Worm (Caenorhabditis elegans) whole organism, L2 larva: Measurements from ENCODE around the gene wah-1.

Experiments
- R02D3.7 ChIP-seq: fragments of 150-350 bp; optimal IDR thresholded peaks from 2 replicates; lab custom pipeline; 2014; ENCODE audit warnings: missing biosample characterization, missing genetic modification characterization
- ZK546.5 ChIP-seq: sonication (generic microtip); optimal IDR thresholded peaks from 2 replicates; lab custom pipeline; 2017; ENCODE audit warnings: missing biosample characterization, missing genetic modification characterization
- alr-1 ChIP-seq: fragments of 150-350 bp; optimal IDR thresholded peaks from 2 replicates; lab custom pipeline; 2014; ENCODE audit warnings: missing biosample characterization, missing genetic modification characterization
- aly-2 ChIP-seq: fragments of 150-350 bp; optimal IDR thresholded peaks from 2 replicates; lab custom pipeline; 2014; ENCODE audit warnings: missing biosample characterization, missing genetic modification characterization
- blmp-1 ChIP-seq: sonication (generic microtip); optimal IDR thresholded peaks from 2 replicates; lab custom pipeline; 2017; ENCODE audit warnings: missing genetic modification characterization, mild to moderate bottlenecking, missing compliant biosample characterization, antibody characterized with exemption, moderate library complexity; ENCODE audit not compliant: insufficient read depth
- ceh-82 ChIP-seq: fragments of 150-350 bp; optimal IDR thresholded peaks from 2 replicates; lab custom pipeline; 2014; ENCODE audit warnings: missing biosample characterization, missing genetic modification characterization
- dmd-4 ChIP-seq: sonication (generic microtip); optimal IDR thresholded peaks from 2 replicates; lab custom pipeline; 2017; ENCODE audit warnings: missing biosample characterization, missing genetic modification characterization
- egl-27 ChIP-seq: sonication (generic microtip); optimal IDR thresholded peaks from 3 replicates; lab custom pipeline; 2017; ENCODE audit warnings: missing biosample characterization, missing genetic modification reagents, missing genetic modification characterization
- elt-3 ChIP-seq: sonication (generic microtip); optimal IDR thresholded peaks from 2 replicates; lab custom pipeline; 2017; ENCODE audit warnings: missing biosample characterization, missing genetic modification characterization
- fos-1 ChIP-seq: fragments of 150-350 bp; optimal IDR thresholded peaks from 2 replicates; lab custom pipeline; 2014; ENCODE audit warnings: missing biosample characterization, missing genetic modification characterization
- gmeb-1 ChIP-seq: fragments of 150-350 bp; optimal IDR thresholded peaks from 2 replicates; lab custom pipeline; 2014; ENCODE audit warnings: missing biosample characterization, missing genetic modification characterization
- lin-11 ChIP-seq: fragments of 150-350 bp; sonication (generic microtip); optimal IDR thresholded peaks from 2 replicates; lab custom pipeline; 2014; ENCODE audit warnings: missing biosample characterization, missing genetic modification characterization, inconsistent platforms, mixed read lengths
- lin-39 ChIP-seq: fragments of 150-350 bp; optimal IDR thresholded peaks from 2 replicates; lab custom pipeline; 2014; ENCODE audit warnings: missing biosample characterization, missing genetic modification reagents, missing genetic modification characterization
- lsy-2 ChIP-seq, 2 experiments: fragments of 150-350 bp in 1 of 2; sonication (generic microtip) in 1 of 2; optimal IDR thresholded peaks; 2 replicates each; lab custom pipeline; 2014 to 2017; ENCODE audit warnings: missing biosample characterization in 2 of 2, missing genetic modification characterization in 2 of 2
- mab-5 ChIP-seq: fragments of 150-350 bp; optimal IDR thresholded peaks from 2 replicates; lab custom pipeline; 2014; ENCODE audit warnings: missing biosample characterization, missing genetic modification characterization
- nhr-10 ChIP-seq: sonication (generic microtip); optimal IDR thresholded peaks from 2 replicates; lab custom pipeline; 2017; ENCODE audit warnings: missing biosample characterization, missing genetic modification characterization
- nhr-11 ChIP-seq: fragments of 150-350 bp; optimal IDR thresholded peaks from 2 replicates; lab custom pipeline; 2014; ENCODE audit warnings: missing biosample characterization, missing genetic modification characterization
- nhr-12 ChIP-seq: fragments of 150-350 bp; optimal IDR thresholded peaks from 2 replicates; lab custom pipeline; 2014; ENCODE audit warnings: missing biosample characterization, missing genetic modification characterization
- nhr-21 ChIP-seq: fragments of 150-350 bp; optimal IDR thresholded peaks from 2 replicates; lab custom pipeline; 2014; ENCODE audit warnings: missing biosample characterization, missing genetic modification characterization
- nhr-23 ChIP-seq: fragments of 150-350 bp; optimal IDR thresholded peaks from 2 replicates; lab custom pipeline; 2014; ENCODE audit warnings: missing biosample characterization, missing genetic modification reagents, missing genetic modification characterization
- nhr-237 ChIP-seq: fragments of 150-350 bp; optimal IDR thresholded peaks from 2 replicates; lab custom pipeline; 2014; ENCODE audit warnings: missing biosample characterization, missing genetic modification characterization
- nhr-25 ChIP-seq: fragments of 150-350 bp; sonication (generic microtip); optimal IDR thresholded peaks from 3 replicates; lab custom pipeline; 2014; ENCODE audit warnings: missing biosample characterization, missing genetic modification characterization
- peb-1 ChIP-seq: fragments of 150-350 bp; optimal IDR thresholded peaks from 2 replicates; lab custom pipeline; 2014; ENCODE audit warnings: missing biosample characterization, missing genetic modification characterization
- sem-4 ChIP-seq: fragments of 150-350 bp; optimal IDR thresholded peaks from 2 replicates; lab custom pipeline; 2014; ENCODE audit warnings: missing biosample characterization, missing genetic modification reagents, missing genetic modification characterization
- sma-9 ChIP-seq, 2 experiments: fragments of 150-350 bp in 1 of 2; sonication (generic microtip) in 1 of 2; optimal IDR thresholded peaks; 2 replicates each; lab custom pipeline; 2014 to 2016; ENCODE audit warnings: missing genetic modification characterization in 2 of 2, mild to moderate bottlenecking in 1 of 2, missing biosample characterization in 1 of 2, missing compliant biosample characterization in 1 of 2, missing genetic modification reagents in 1 of 2, moderate library complexity in 1 of 2
- unc-39 ChIP-seq: fragments of 150-350 bp; optimal IDR thresholded peaks from 2 replicates; lab custom pipeline; 2014; ENCODE audit warnings: missing biosample characterization, missing genetic modification characterization
- unc-55 ChIP-seq: fragments of 150-350 bp; sonication (generic microtip); optimal IDR thresholded peaks from 3 replicates; lab custom pipeline; 2014; ENCODE audit warnings: missing biosample characterization, missing genetic modification reagents, missing genetic modification characterization
- unc-62 ChIP-seq: fragments of 150-350 bp; optimal IDR thresholded peaks from 2 replicates; lab custom pipeline; 2014; ENCODE audit warnings: missing biosample characterization, missing genetic modification reagents, missing genetic modification characterization
- ztf-1 ChIP-seq: fragments of 200-800 bp; sonication (Bioruptor generic); conservative IDR thresholded peaks from 2 replicates; pipeline ENCODE4 v1.3.6; 2022; ENCODE audit warnings: missing genetic modification characterization, missing compliant biosample characterization
- ztf-4 ChIP-seq: fragments of 150-350 bp; optimal IDR thresholded peaks from 2 replicates; lab custom pipeline; 2014; ENCODE audit warnings: missing biosample characterization, missing genetic modification characterization

Gene wah-1

DNA sequence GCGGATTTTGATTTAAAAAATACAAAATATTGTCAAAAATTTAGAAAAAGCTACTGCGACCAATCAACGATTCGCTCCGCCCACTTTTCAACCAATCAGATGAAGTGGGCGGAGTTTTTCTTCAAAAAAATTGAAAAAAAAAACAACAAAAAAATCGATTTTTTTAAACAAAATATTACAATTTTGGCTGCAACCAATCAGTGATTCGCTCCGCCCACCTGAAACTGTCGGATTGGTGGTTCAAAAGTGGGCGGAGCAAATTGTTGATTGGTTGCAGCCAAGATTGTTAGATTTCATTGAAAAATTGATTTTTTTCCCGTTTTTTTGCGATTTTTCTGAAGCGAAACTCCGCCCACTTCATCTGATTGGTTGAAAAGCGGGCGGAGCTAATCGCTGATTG, 43.3 kb downstream of the wah-1 start:
- TF ChIP-seq ztf-4 (tag; lab: Kevin White, UChicago) (no peak), R02D3.7 (tag; lab: Kevin White, UChicago) (no peak), nhr-11 (tag; lab: Kevin White, UChicago) (no peak), nhr-25 (tag; lab: Kevin White, UChicago) (no peak), ZK546.5 (tag; lab: Kevin White, UChicago) (no peak), dmd-4 (tag; lab: Kevin White, UChicago) (no peak), gmeb-1 (no peak), nhr-12 (tag; lab: Kevin White, UChicago) (no peak), lsy-2 (tag; optimal IDR thresholded peaks at IDR 0.05; lab: Kevin White, UChicago) (no peak), peb-1 (tag; lab: Kevin White, UChicago) (no peak), fos-1 (no peak), nhr-23 (tag; lab: Kevin White, UChicago) (no peak), nhr-10 (tag; lab: Kevin White, UChicago) (no peak), nhr-21 (tag; lab: Kevin White, UChicago) (no peak), sem-4 (tag; lab: Kevin White, UChicago) (no peak), unc-55 (no peak), ceh-82 (tag; lab: Kevin White, UChicago) (no peak), elt-3 (tag; lab: Kevin White, UChicago) (no peak), lin-39 (tag; lab: Kevin White, UChicago) (no peak), unc-62 (GFP tag; lab: Kevin White, UChicago) (no peak)
- TF ChIP-seq, all 48 proteins: peak for 0

DNA sequence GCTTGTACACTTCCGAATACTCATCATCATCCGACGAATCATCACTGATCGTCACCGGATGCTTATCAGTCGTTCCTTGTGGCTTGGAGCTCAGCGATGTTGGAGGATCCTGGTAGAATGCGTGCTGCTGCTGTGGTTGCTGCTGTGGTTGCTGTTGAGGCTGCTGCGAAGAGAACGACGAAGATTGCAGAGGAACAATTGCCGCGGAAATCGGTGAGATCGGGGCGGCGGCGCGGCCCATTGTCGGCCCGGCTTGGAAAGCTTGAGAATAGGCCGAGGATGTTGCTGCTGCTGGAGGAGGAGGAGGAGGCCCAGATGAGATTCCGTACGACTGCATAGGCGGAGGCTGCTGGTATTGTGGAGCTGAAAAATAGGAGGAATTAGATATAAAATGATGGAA, 44.3 kb downstream of the wah-1 start:
- no peak for TF ChIP-seq nhr-11 (tag; lab: Kevin White, UChicago)
- no peak for TF ChIP-seq nhr-10 (tag; lab: Kevin White, UChicago)
- no peak for TF ChIP-seq alr-1

DNA sequence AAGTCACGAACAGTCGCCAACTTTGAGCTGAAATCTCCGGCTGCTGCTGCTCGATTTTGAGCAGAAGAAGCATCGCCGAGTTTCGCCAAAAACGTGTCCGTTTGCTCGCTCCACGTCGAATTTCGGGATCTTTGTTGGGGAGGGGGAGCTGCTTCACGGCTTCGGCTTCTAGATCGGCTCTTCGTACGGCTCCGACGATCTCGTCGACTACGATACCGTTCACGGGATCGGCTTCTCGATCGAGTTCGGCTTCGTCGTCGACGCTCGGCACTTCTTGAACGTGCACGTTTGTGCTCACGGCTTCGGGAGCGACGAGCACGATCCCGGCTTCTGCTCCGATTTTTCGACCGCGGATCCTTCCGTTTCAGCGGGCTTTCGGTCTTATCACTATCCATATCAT, 47.2 kb downstream of the wah-1 start:
- no peak for TF ChIP-seq R02D3.7 (tag; lab: Kevin White, UChicago)
- no peak for TF ChIP-seq lin-39 (tag; lab: Kevin White, UChicago)
- TF ChIP-seq aly-2 (tag; lab: Kevin White, UChicago), result no peak
- TF ChIP-seq ztf-1 (GFP tag; lab: Robert Waterston, UW), result no peak
- no peak for TF ChIP-seq blmp-1 (tag; lab: Kevin White, UChicago)

DNA sequence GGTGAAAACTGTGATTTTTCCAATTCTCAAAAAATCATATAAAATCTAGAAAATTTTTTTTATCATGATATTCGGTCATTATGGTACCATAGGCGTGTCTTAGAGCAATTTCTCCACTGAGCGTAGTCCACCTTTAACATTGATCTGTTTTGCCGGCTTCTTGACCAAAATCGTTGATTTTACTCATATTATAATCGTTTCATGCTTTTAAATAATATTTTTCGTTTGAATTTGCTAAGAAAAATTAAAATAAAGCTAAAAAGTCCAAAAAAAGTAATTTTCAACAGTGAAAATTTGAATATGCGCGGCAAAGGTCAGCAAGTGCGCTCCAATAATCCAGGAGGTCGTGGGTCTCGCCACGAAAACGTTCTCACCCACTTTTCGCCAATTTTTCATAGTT, 51.0 kb downstream of the wah-1 start, which contains the start of gene Y79H2A.4:
Y79H2A.4 (plus strand) TSS at position 301 of the 400 bp plus-strand sequence.
- TF ChIP-seq unc-62 (GFP tag; lab: Kevin White, UChicago) (no peak), elt-3 (tag; lab: Kevin White, UChicago) (no peak), dmd-4 (tag; lab: Kevin White, UChicago) (no peak), lsy-2 (tag; optimal IDR thresholded peaks at IDR 0.05; lab: Kevin White, UChicago) (no peak), ztf-4 (tag; lab: Kevin White, UChicago) (no peak), aly-2 (tag; lab: Kevin White, UChicago) (no peak), ZK546.5 (tag; lab: Kevin White, UChicago) (no peak), lin-39 (tag; lab: Kevin White, UChicago) (no peak), sma-9 (GFP tag; optimal IDR thresholded peaks at IDR 0.05; lab: Kevin White, UChicago) (no peak), sma-9 (tag; optimal IDR thresholded peaks at IDR 0.05; lab: Kevin White, UChicago) (no peak), nhr-25 (tag; lab: Kevin White, UChicago) (no peak), ztf-1 (GFP tag; lab: Robert Waterston, UW) (no peak), nhr-21 (tag; lab: Kevin White, UChicago) (no peak), sem-4 (tag; lab: Kevin White, UChicago) (no peak), lin-11 (tag; lab: Kevin White, UChicago) (no peak), mab-5 (tag; lab: Kevin White, UChicago) (no peak), nhr-237 (tag; lab: Kevin White, UChicago) (no peak), unc-39 (tag; lab: Kevin White, UChicago) (no peak), egl-27 (tag; lab: Kevin White, UChicago) (no peak)
